Worm (Caenorhabditis elegans): ENCODE measurements around the gene math-45.

Gene math-45

ce11 chrII:1535931-1536330 is 18.7 kb upstream of the math-45 start, which contains the start of gene fbxb-43:
fbxb-43 (plus strand) TSS chrII:1536231.
- TF ChIP-seq tab-1 (GFP tag; IDR thresholded peaks at IDR 0.05) (no peak), flt-1 (GFP tag; IDR thresholded peaks at IDR 0.05) (no peak), klf-2 (GFP tag; conservative IDR thresholded peaks at IDR 0.05) (no peak), cog-1 (tag; optimal IDR thresholded peaks at IDR 0.05) (no peak), T22C8.4 (GFP tag; IDR thresholded peaks at IDR 0.05) (no peak), ztf-23 (GFP tag; IDR thresholded peaks at IDR 0.05) (no peak), ref-1 (GFP tag; conservative IDR thresholded peaks at IDR 0.05) (no peak), ztf-29 (GFP tag; IDR thresholded peaks at IDR 0.05) (no peak), med-1 (GFP tag; optimal IDR thresholded peaks at IDR 0.05; ENCODE audit: insufficient read depth) (no peak)

- TF ChIP-seq cog-1 (tag; optimal IDR thresholded peaks at IDR 0.05) (no peak), ref-1 (GFP tag; conservative IDR thresholded peaks at IDR 0.05) (no peak), flt-1 (GFP tag; IDR thresholded peaks at IDR 0.05) (no peak), med-1 (GFP tag; optimal IDR thresholded peaks at IDR 0.05; ENCODE audit: insufficient read depth) (no peak), ztf-23 (GFP tag; IDR thresholded peaks at IDR 0.05) (no peak), klf-2 (GFP tag; conservative IDR thresholded peaks at IDR 0.05) (no peak), ztf-29 (GFP tag; IDR thresholded peaks at IDR 0.05) (no peak), T22C8.4 (GFP tag; IDR thresholded peaks at IDR 0.05) (no peak), tab-1 (GFP tag; IDR thresholded peaks at IDR 0.05) (no peak)
Measured at ce11 chrII:1529057-1529456, 11.8 kb upstream of the math-45 start, which contains the start of gene Y51H7BR.4. Y51H7BR.4 (plus strand) TSS chrII:1529357.

- TF ChIP-seq cog-1 (tag; optimal IDR thresholded peaks at IDR 0.05) (no peak), klf-2 (GFP tag; conservative IDR thresholded peaks at IDR 0.05) (no peak), tab-1 (GFP tag; IDR thresholded peaks at IDR 0.05) (no peak)
Measured at ce11 chrII:1525498-1525897, 8.2 kb upstream of the math-45 start, which contains the start of gene Y51H7BR.7. Y51H7BR.7 (minus strand) TSS chrII:1525598.

- TF ChIP-seq flt-1 (GFP tag; IDR thresholded peaks at IDR 0.05) = no peak
Measured at ce11 chrII:1521956-1522355, 4.7 kb upstream of the math-45 start.

ce11 chrII:1519867-1520266 is 2.6 kb upstream of the math-45 start:
- TF ChIP-seq cog-1 (tag; optimal IDR thresholded peaks at IDR 0.05) = no peak
- TF ChIP-seq ztf-23 (GFP tag; IDR thresholded peaks at IDR 0.05) = peak; percentile 12; the same call in 1 of the 2 replicates
- peak; percentile 69; the same call in 1 of the 2 replicates for TF ChIP-seq tab-1 (GFP tag; IDR thresholded peaks at IDR 0.05)
- TF ChIP-seq ref-1 (GFP tag; conservative IDR thresholded peaks at IDR 0.05) = no peak
- TF ChIP-seq klf-2 (GFP tag; conservative IDR thresholded peaks at IDR 0.05) = no peak
- no peak for TF ChIP-seq T22C8.4 (GFP tag; IDR thresholded peaks at IDR 0.05)
- 0 out of 2 replicates have a peak, but pooled peaks have one; percentile 23 for TF ChIP-seq flt-1 (GFP tag; IDR thresholded peaks at IDR 0.05)
- no peak for TF ChIP-seq ztf-29 (GFP tag; IDR thresholded peaks at IDR 0.05)
- TF ChIP-seq med-1 (GFP tag; optimal IDR thresholded peaks at IDR 0.05; ENCODE audit: insufficient read depth) = no peak

- no peak for TF ChIP-seq tab-1 (GFP tag; IDR thresholded peaks at IDR 0.05)
- TF ChIP-seq klf-2 (GFP tag; conservative IDR thresholded peaks at IDR 0.05) = no peak
Measured at ce11 chrII:1518914-1519313, 1.7 kb upstream of the math-45 start, which contains the start of gene Y51H7BR.8. Y51H7BR.8 (plus strand) TSS chrII:1519214.

- TF ChIP-seq klf-2 (GFP tag; conservative IDR thresholded peaks at IDR 0.05) = no peak
- TF ChIP-seq cog-1 (tag; optimal IDR thresholded peaks at IDR 0.05) = no peak
- TF ChIP-seq ztf-29 (GFP tag; IDR thresholded peaks at IDR 0.05) = no peak
- TF ChIP-seq T22C8.4 (GFP tag; IDR thresholded peaks at IDR 0.05) = no peak
- no peak for TF ChIP-seq flt-1 (GFP tag; IDR thresholded peaks at IDR 0.05)
- TF ChIP-seq med-1 (GFP tag; optimal IDR thresholded peaks at IDR 0.05; ENCODE audit: insufficient read depth) = no peak
- TF ChIP-seq ref-1 (GFP tag; conservative IDR thresholded peaks at IDR 0.05) = no peak
- TF ChIP-seq tab-1 (GFP tag; IDR thresholded peaks at IDR 0.05) = no peak
- TF ChIP-seq ztf-23 (GFP tag; IDR thresholded peaks at IDR 0.05) = no peak
Measured at ce11 chrII:1504266-1504665, 13.0 kb downstream of the math-45 start, which contains the start of gene fdgt-1. fdgt-1 (plus strand) TSS chrII:1504566.

- TF ChIP-seq cog-1 (tag; optimal IDR thresholded peaks at IDR 0.05) = no peak
- TF ChIP-seq klf-2 (GFP tag; conservative IDR thresholded peaks at IDR 0.05) = no peak
- TF ChIP-seq ztf-29 (GFP tag; IDR thresholded peaks at IDR 0.05) = no peak
- TF ChIP-seq tab-1 (GFP tag; IDR thresholded peaks at IDR 0.05) = no peak
- TF ChIP-seq ref-1 (GFP tag; conservative IDR thresholded peaks at IDR 0.05) = no peak
- no peak for TF ChIP-seq ztf-23 (GFP tag; IDR thresholded peaks at IDR 0.05)
- no peak for TF ChIP-seq T22C8.4 (GFP tag; IDR thresholded peaks at IDR 0.05)
- no peak for TF ChIP-seq flt-1 (GFP tag; IDR thresholded peaks at IDR 0.05)
- TF ChIP-seq med-1 (GFP tag; optimal IDR thresholded peaks at IDR 0.05; ENCODE audit: insufficient read depth) = no peak
Measured at ce11 chrII:1503663-1504062, 13.6 kb downstream of the math-45 start.

ce11 chrII:1501614-1502355 is 15.5 kb downstream of the math-45 start:
- TF ChIP-seq ztf-23 (GFP tag; IDR thresholded peaks at IDR 0.05) (no peak), klf-2 (GFP tag; conservative IDR thresholded peaks at IDR 0.05) (no peak), flt-1 (GFP tag; IDR thresholded peaks at IDR 0.05) (0 out of 2 replicates have a peak, but pooled peaks have one; percentile 20), tab-1 (GFP tag; IDR thresholded peaks at IDR 0.05) (peak; percentile 28; the same call in 1 of the 2 replicates), med-1 (GFP tag; optimal IDR thresholded peaks at IDR 0.05; ENCODE audit: insufficient read depth) (no peak), ztf-29 (GFP tag; IDR thresholded peaks at IDR 0.05) (no peak), cog-1 (tag; optimal IDR thresholded peaks at IDR 0.05) (no peak), T22C8.4 (GFP tag; IDR thresholded peaks at IDR 0.05) (no peak), ref-1 (GFP tag; conservative IDR thresholded peaks at IDR 0.05) (no peak)

- TF ChIP-seq klf-2 (GFP tag; conservative IDR thresholded peaks at IDR 0.05) = no peak
- TF ChIP-seq cog-1 (tag; optimal IDR thresholded peaks at IDR 0.05) = no peak
- TF ChIP-seq med-1 (GFP tag; optimal IDR thresholded peaks at IDR 0.05; ENCODE audit: insufficient read depth) = no peak
Measured at ce11 chrII:1500959-1501358, 16.3 kb downstream of the math-45 start.
